Worm (Caenorhabditis elegans) whole organism, L4/young adult: ENCODE results near the gene mrps-18A.

ENCODE experiments used
- W03F9.2 ChIP-seq: fragments of 150-350 bp; optimal IDR thresholded peaks from 2 replicates; lab custom pipeline; 2014; ENCODE audit warnings: missing biosample characterization, missing genetic modification characterization
- him-1 ChIP-seq: sonication (generic microtip); optimal IDR thresholded peaks from 2 replicates; lab custom pipeline; 2016; ENCODE audit warnings: missing genotype, missing genetic modification reagents, missing genetic modification characterization, missing compliant biosample characterization

ce11 chrIII:8322645-8323213 is 9.0 kb downstream of the mrps-18A start, which contains the start of gene F10E9.1:
- TF ChIP-seq him-1 (tag; lab: Kevin White, UChicago) (no peak), W03F9.2 (no peak)
